Worm (Caenorhabditis elegans) whole organism, young adult: Measurements from ENCODE around the gene Y48G9A.7.

ENCODE experiments used
- F33H1.4 ChIP-seq: fragments of 200-800 bp; sonication (Bioruptor generic); IDR thresholded peaks from 2 replicates; pipeline ENCODE4 v1.3.6; 2022; ENCODE audit warnings: missing genetic modification reagents, missing genetic modification characterization, missing compliant biosample characterization
- F49E8.2 ChIP-seq: sonication (generic microtip); optimal IDR thresholded peaks from 3 replicates; lab custom pipeline; 2017; ENCODE audit warnings: missing genetic modification characterization, mild to moderate bottlenecking, missing compliant biosample characterization, antibody characterized with exemption, moderate library complexity; ENCODE audit not compliant: insufficient read depth
- F52B5.7 ChIP-seq: sonication (generic microtip); optimal IDR thresholded peaks from 2 replicates; lab custom pipeline; 2016; ENCODE audit warnings: mild to moderate bottlenecking, missing genetic modification characterization, missing compliant biosample characterization
- F57C9.4 ChIP-seq: sonication (generic microtip); optimal IDR thresholded peaks from 2 replicates; lab custom pipeline; 2017; ENCODE audit warnings: mild to moderate bottlenecking, missing genetic modification characterization, missing compliant biosample characterization
- K11D2.4 ChIP-seq: fragments of 200-800 bp; sonication (Bioruptor generic); IDR thresholded peaks from 2 replicates; pipeline ENCODE4 v1.3.6; 2022; ENCODE audit warnings: missing genetic modification reagents, missing genetic modification characterization, missing compliant biosample characterization
- K12H6.12 ChIP-seq: fragments of 200-800 bp; sonication (Bioruptor generic); optimal IDR thresholded peaks from 2 replicates; lab custom pipeline; 2018; ENCODE audit warnings: mild to moderate bottlenecking, missing genetic modification characterization, missing compliant biosample characterization
- ama-1 ChIP-seq, 3 experiments: fragments of 150-350 bp in 1 of 3; sonication (generic microtip) in 2 of 3; optimal IDR thresholded peaks; 2 replicates each; lab custom pipeline; 2014 to 2018; ENCODE audit warnings: missing biosample characterization in 2 of 3, missing genetic modification characterization in 2 of 3, missing genetic modification reagents in 2 of 3
- atf-7 ChIP-seq: sonication (generic microtip); optimal IDR thresholded peaks from 2 replicates; lab custom pipeline; 2017; ENCODE audit warnings: mild to moderate bottlenecking, missing genetic modification characterization, missing compliant biosample characterization
- attf-5 ChIP-seq: fragments of 200-800 bp; sonication (Bioruptor generic); optimal IDR thresholded peaks from 2 replicates; lab custom pipeline; 2018; ENCODE audit warnings: mild to moderate bottlenecking, missing genetic modification characterization, missing compliant biosample characterization
- bed-1 ChIP-seq: fragments of 200-800 bp; sonication (Bioruptor generic); IDR thresholded peaks from 2 replicates; pipeline ENCODE4 v1.3.6; 2022; ENCODE audit warnings: missing genetic modification reagents, missing genetic modification characterization, missing compliant biosample characterization
- bed-2 ChIP-seq: fragments of 200-800 bp; sonication (Bioruptor generic); IDR thresholded peaks from 2 replicates; pipeline ENCODE4 v1.3.6; 2022; ENCODE audit warnings: missing genetic modification reagents, missing genetic modification characterization, missing compliant biosample characterization
- cebp-1 ChIP-seq, 2 experiments: fragments of 200-800 bp in 1 of 2; sonication (Bioruptor generic) in 1 of 2; sonication (generic microtip) in 1 of 2; IDR thresholded peaks in 1 of 2; optimal IDR thresholded peaks in 1 of 2; 2 replicates each; pipeline versions ENCODE4 v1.3.6 to Lab custom; 2017 to 2022; ENCODE audit warnings: missing compliant biosample characterization in 2 of 2, missing genetic modification characterization in 2 of 2, mild to moderate bottlenecking in 1 of 2, missing genetic modification reagents in 1 of 2, moderate library complexity in 1 of 2
- ceh-27 ChIP-seq: fragments of 200-800 bp; sonication (Bioruptor generic); optimal IDR thresholded peaks from 2 replicates; lab custom pipeline; 2018; ENCODE audit warnings: mild to moderate bottlenecking, missing genetic modification characterization, moderate library complexity, missing compliant biosample characterization
- ceh-58 ChIP-seq: fragments of 200-800 bp; sonication (Bioruptor generic); IDR thresholded peaks from 2 replicates; pipeline ENCODE4 v1.3.6; 2022; ENCODE audit warnings: missing genetic modification characterization, missing compliant biosample characterization
- ceh-91 ChIP-seq: fragments of 200-800 bp; sonication (Bioruptor generic); IDR thresholded peaks from 2 replicates; pipeline ENCODE4 v1.3.6; 2022; ENCODE audit warnings: missing genetic modification reagents, missing genetic modification characterization, missing compliant biosample characterization
- chd-7 ChIP-seq: sonication (generic microtip); optimal IDR thresholded peaks from 2 replicates; lab custom pipeline; 2016; ENCODE audit warnings: mild to moderate bottlenecking, missing genetic modification characterization, moderate library complexity, missing compliant biosample characterization
- dox-1 ChIP-seq: fragments of 200-800 bp; sonication (Bioruptor generic); IDR thresholded peaks from 2 replicates; pipeline ENCODE4 v1.3.6; 2022; ENCODE audit warnings: missing genetic modification reagents, missing genetic modification characterization, missing compliant biosample characterization
- efl-1 ChIP-seq: fragments of 150-350 bp; optimal IDR thresholded peaks from 2 replicates; lab custom pipeline; 2014; ENCODE audit warnings: missing biosample characterization, missing genetic modification reagents, missing genetic modification characterization
- ekl-4 ChIP-seq: fragments of 200-800 bp; sonication (Bioruptor generic); IDR thresholded peaks from 2 replicates; pipeline ENCODE4 v1.3.6; 2022; ENCODE audit warnings: missing genetic modification reagents, missing genetic modification characterization, missing compliant biosample characterization
- hlh-12 ChIP-seq: sonication (generic microtip); optimal IDR thresholded peaks from 2 replicates; lab custom pipeline; 2016; ENCODE audit warnings: missing genetic modification characterization, missing compliant biosample characterization
- hlh-26 ChIP-seq: fragments of 200-800 bp; sonication (Bioruptor generic); conservative IDR thresholded peaks from 2 replicates; pipeline ENCODE4 v1.3.6; 2022; ENCODE audit warnings: missing genetic modification reagents, missing genetic modification characterization, missing compliant biosample characterization
- hmg-1.2 ChIP-seq: fragments of 200-800 bp; sonication (Bioruptor generic); IDR thresholded peaks from 2 replicates; pipeline ENCODE4 v1.3.6; 2022; ENCODE audit warnings: missing genetic modification reagents, missing genetic modification characterization, missing compliant biosample characterization
- hrde-1 ChIP-seq: sonication (generic microtip); optimal IDR thresholded peaks from 2 replicates; lab custom pipeline; 2016; ENCODE audit warnings: missing genetic modification characterization, mild to moderate bottlenecking, missing compliant biosample characterization, moderate library complexity, missing genotype, missing genetic modification reagents, borderline replicate concordance
- lin-35 ChIP-seq, 3 experiments: fragments of 150-350 bp in 2 of 3; sonication (generic microtip) in 1 of 3; optimal IDR thresholded peaks; 2 replicates each; lab custom pipeline; 2014 to 2018; ENCODE audit warnings: missing biosample characterization in 3 of 3, missing genetic modification characterization in 3 of 3, missing genetic modification reagents in 3 of 3
- lin-40 ChIP-seq: sonication (generic microtip); optimal IDR thresholded peaks from 2 replicates; lab custom pipeline; 2016; ENCODE audit warnings: missing genetic modification characterization, mild to moderate bottlenecking, missing compliant biosample characterization, missing genotype, missing genetic modification reagents
- lin-54 ChIP-seq: fragments of 200-800 bp; sonication (Bioruptor generic); optimal IDR thresholded peaks from 2 replicates; lab custom pipeline; 2018; ENCODE audit warnings: mild to moderate bottlenecking, missing genetic modification characterization, missing compliant biosample characterization
- lir-1 ChIP-seq: fragments of 200-800 bp; sonication (Bioruptor generic); conservative IDR thresholded peaks from 2 replicates; pipeline ENCODE4 v1.3.6; 2022; ENCODE audit warnings: missing genetic modification reagents, missing genetic modification characterization, missing compliant biosample characterization
- lsl-1 ChIP-seq: fragments of 200-800 bp; sonication (Bioruptor generic); optimal IDR thresholded peaks from 2 replicates; lab custom pipeline; 2018; ENCODE audit warnings: mild to moderate bottlenecking, missing genetic modification characterization, moderate library complexity, missing compliant biosample characterization
- madf-10 ChIP-seq: sonication (generic microtip); optimal IDR thresholded peaks from 2 replicates; lab custom pipeline; 2016; ENCODE audit warnings: mild to moderate bottlenecking, missing genetic modification characterization, missing compliant biosample characterization
- madf-6 ChIP-seq: fragments of 200-800 bp; sonication (Bioruptor generic); IDR thresholded peaks from 2 replicates; pipeline ENCODE4 v1.3.6; 2022; ENCODE audit warnings: missing genetic modification reagents, missing genetic modification characterization, missing compliant biosample characterization
- madf-8 ChIP-seq: fragments of 200-800 bp; sonication (Bioruptor generic); conservative IDR thresholded peaks from 2 replicates; pipeline ENCODE4 v1.3.6; 2022; ENCODE audit warnings: missing genetic modification reagents, missing genetic modification characterization, missing compliant biosample characterization
- mcd-1 ChIP-seq: fragments of 200-800 bp; sonication (Bioruptor generic); IDR thresholded peaks from 2 replicates; pipeline ENCODE4 v1.3.6; 2022; ENCODE audit warnings: missing genetic modification reagents, missing genetic modification characterization, missing compliant biosample characterization
- mes-4 ChIP-seq: sonication (generic microtip); optimal IDR thresholded peaks from 2 replicates; lab custom pipeline; 2016; ENCODE audit warnings: missing genotype, missing genetic modification characterization, missing compliant biosample characterization
- nfyb-1 ChIP-seq: fragments of 200-800 bp; sonication (Bioruptor generic); IDR thresholded peaks from 2 replicates; pipeline ENCODE4 v1.3.6; 2022; ENCODE audit warnings: missing genetic modification reagents, missing genetic modification characterization, missing compliant biosample characterization
- nhr-80 ChIP-seq: sonication (generic microtip); optimal IDR thresholded peaks from 2 replicates; lab custom pipeline; 2016; ENCODE audit warnings: missing genetic modification characterization, missing compliant biosample characterization
- pbrm-1 ChIP-seq: fragments of 200-800 bp; sonication (Bioruptor generic); IDR thresholded peaks from 2 replicates; pipeline ENCODE4 v1.3.6; 2022; ENCODE audit warnings: missing genetic modification reagents, missing genetic modification characterization, missing compliant biosample characterization
- pha-4 ChIP-seq: fragments of 150-350 bp; sonication (generic microtip); optimal IDR thresholded peaks from 2 replicates; lab custom pipeline; 2014; ENCODE audit warnings: missing biosample characterization, missing genetic modification reagents, missing genetic modification characterization
- rcor-1 ChIP-seq: fragments of 200-800 bp; sonication (Bioruptor generic); IDR thresholded peaks from 2 replicates; pipeline ENCODE4 v1.3.6; 2022; ENCODE audit warnings: missing genetic modification reagents, missing genetic modification characterization, missing compliant biosample characterization
- snpc-4 ChIP-seq, 5 experiments: fragments of 150-350 bp in 1 of 5; sonication (generic microtip) in 4 of 5; optimal IDR thresholded peaks; 2 replicates each; lab custom pipeline; 2014 to 2018; ENCODE audit warnings: missing genetic modification characterization in 5 of 5, missing biosample characterization in 3 of 5, antibody characterized with exemption in 2 of 5, mild to moderate bottlenecking in 2 of 5, missing compliant biosample characterization in 2 of 5, missing genotype in 2 of 5, moderate library complexity in 2 of 5, missing genetic modification reagents in 1 of 5
- xnd-1 ChIP-seq: sonication (generic microtip); optimal IDR thresholded peaks from 2 replicates; lab custom pipeline; 2016; ENCODE audit warnings: missing genotype, missing genetic modification reagents, missing genetic modification characterization, missing compliant biosample characterization
- zfh-2 ChIP-seq: fragments of 200-800 bp; sonication (Bioruptor generic); conservative IDR thresholded peaks from 2 replicates; pipeline ENCODE4 v1.3.6; 2022; ENCODE audit warnings: missing genetic modification reagents, missing genetic modification characterization, missing compliant biosample characterization
- zim-3 ChIP-seq: sonication (generic microtip); optimal IDR thresholded peaks from 2 replicates; lab custom pipeline; 2017; ENCODE audit warnings: mild to moderate bottlenecking, missing genetic modification characterization, moderate library complexity, missing compliant biosample characterization
- ztf-26 ChIP-seq: sonication (generic microtip); optimal IDR thresholded peaks from 2 replicates; lab custom pipeline; 2017; ENCODE audit warnings: missing genetic modification characterization, missing compliant biosample characterization

Gene Y48G9A.7

DNA sequence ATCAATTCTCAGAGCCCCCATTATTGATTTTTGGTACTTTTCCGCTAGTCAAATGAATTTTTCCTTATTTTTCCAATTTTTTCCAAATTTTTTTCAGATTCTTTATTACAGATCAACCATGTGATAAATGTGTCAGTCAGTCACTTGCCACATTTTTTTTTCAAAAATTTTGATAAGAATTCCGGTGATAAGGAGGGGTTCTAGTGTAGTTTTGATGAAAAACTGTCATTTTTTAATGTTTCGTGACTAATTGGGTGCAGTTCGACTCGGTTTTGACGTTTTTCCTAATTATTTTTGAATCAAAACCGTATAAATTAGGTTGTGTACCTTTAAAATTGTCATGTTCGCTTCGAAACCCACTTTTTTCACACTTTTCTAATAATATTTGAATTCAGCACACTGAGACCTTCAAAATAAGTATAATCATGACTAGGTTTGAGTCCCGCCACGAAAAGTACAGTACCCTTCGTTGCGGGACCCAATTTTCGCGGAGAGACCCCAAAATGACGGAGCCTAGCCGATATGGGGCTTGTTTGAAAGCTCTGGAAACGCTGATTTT, 10.5 kb upstream of the Y48G9A.7 start (continued):
- no peak for TF ChIP-seq mcd-1 (GFP tag; lab: Robert Waterston, UW)

DNA sequence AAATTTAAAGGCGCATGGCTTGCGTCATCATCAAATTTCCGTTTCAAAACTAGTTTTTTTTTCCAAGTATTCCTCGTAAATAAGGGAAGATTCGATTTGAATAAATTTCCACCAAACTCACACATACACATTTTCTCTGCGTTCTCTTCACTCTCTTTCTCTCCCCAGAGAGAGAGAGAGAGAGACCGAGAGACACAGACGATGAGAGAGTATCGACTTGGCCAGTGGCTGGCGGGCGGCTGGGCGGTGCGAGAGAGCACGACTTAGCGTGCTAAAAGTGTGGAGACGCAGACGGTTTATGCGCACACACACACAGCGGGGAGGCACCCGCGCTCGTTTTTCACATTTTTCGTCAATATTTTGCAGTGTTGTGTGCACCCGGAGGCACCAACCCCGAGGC, 9.5 kb upstream of the Y48G9A.7 start:
- TF ChIP-seq madf-10 (tag; lab: Kevin White, UChicago) (peak; percentile 5), snpc-4 (GFP tag; optimal IDR thresholded peaks at IDR 0.05; lab: Kevin White, UChicago) (no peak), snpc-4 (tag; optimal IDR thresholded peaks at IDR 0.05; lab: Kevin White, UChicago) (peak in 2 of 4 experiments; percentile 9 to 33), lin-35 (GFP tag; optimal IDR thresholded peaks at IDR 0.05; lab: Kevin White, UChicago) (peak in 1 of 3 experiments; percentile 15), nhr-80 (peak; percentile 7), bed-2 (0 out of 2 replicates have a peak, but pooled peaks have one; percentile 36), F52B5.7 (tag; lab: Kevin White, UChicago) (peak; percentile 25), ama-1 (optimal IDR thresholded peaks at IDR 0.05; lab: Kevin White, UChicago) (no peak), ama-1 (GFP tag; optimal IDR thresholded peaks at IDR 0.05; lab: Kevin White, UChicago) (no peak), K11D2.4 (GFP tag; lab: Robert Waterston, UW) (peak; percentile 57), zim-3 (tag; lab: Kevin White, UChicago) (no peak), zfh-2 (GFP tag; lab: Robert Waterston, UW) (peak; percentile 96), mcd-1 (GFP tag; lab: Robert Waterston, UW) (peak; percentile 75), hlh-26 (no peak), K12H6.12 (tag; lab: Kevin White, UChicago) (peak; percentile 31), ztf-26 (peak; percentile 42), dox-1 (peak; percentile 47; the same call in 1 of the 2 replicates), atf-7 (peak; percentile 16), nfyb-1 (GFP tag; lab: Robert Waterston, UW) (peak; percentile 86), rcor-1 (GFP tag; lab: Robert Waterston, UW) (peak; percentile 55), F57C9.4 (no peak), ceh-27 (peak; percentile 79), hrde-1 (tag; lab: Kevin White, UChicago) (no peak), bed-1 (no peak), lir-1 (GFP tag; lab: Robert Waterston, UW) (no peak), hmg-1.2 (peak; percentile 97), cebp-1 (GFP tag; IDR thresholded peaks at IDR 0.05; lab: Robert Waterston, UW) (no peak), cebp-1 (tag; optimal IDR thresholded peaks at IDR 0.05; lab: Kevin White, UChicago) (peak; percentile 63), attf-5 (peak; percentile 80), lin-54 (peak; percentile 2), pha-4 (tag; lab: Kevin White, UChicago) (peak; percentile 34), pbrm-1 (peak; percentile 56; the same call in 1 of the 2 replicates), efl-1 (no peak), mes-4 (tag; lab: Kevin White, UChicago) (no peak), hlh-12 (tag; lab: Kevin White, UChicago) (no peak), chd-7 (tag; lab: Kevin White, UChicago) (peak; percentile 75), ekl-4 (GFP tag; lab: Robert Waterston, UW) (0 out of 2 replicates have a peak, but pooled peaks have one; percentile 31), lin-40 (tag; lab: Kevin White, UChicago) (peak; percentile 63)
- TF ChIP-seq, all 124 proteins: peak for 25

DNA sequence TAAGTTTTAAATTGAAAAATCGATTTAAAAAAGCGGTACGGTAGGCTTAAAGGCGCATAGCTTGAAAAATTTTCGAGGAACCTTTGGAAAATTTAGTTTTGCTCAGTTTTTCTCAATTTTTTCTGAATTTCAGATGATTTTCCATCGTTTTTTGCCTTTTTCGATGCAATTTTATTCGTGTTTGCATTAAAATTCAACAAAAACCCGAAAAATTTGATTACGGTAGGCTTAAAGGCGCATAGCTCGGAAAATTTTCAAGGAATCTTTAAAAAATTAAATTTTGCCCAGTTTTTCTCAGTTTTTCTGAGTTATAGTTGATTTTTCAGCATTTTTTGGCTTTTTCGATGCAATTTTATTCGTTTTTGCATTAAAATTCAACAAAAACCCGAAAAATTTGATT, 9.0 kb upstream of the Y48G9A.7 start:
- TF ChIP-seq F49E8.2 (tag; lab: Kevin White, UChicago) (no peak), xnd-1 (tag; lab: Kevin White, UChicago) (peak; percentile 81), ceh-91 (GFP tag; lab: Robert Waterston, UW) (peak; percentile 66; the same call in 1 of the 2 replicates), madf-6 (GFP tag; lab: Robert Waterston, UW) (peak; percentile 70), F33H1.4 (GFP tag; lab: Robert Waterston, UW) (peak; percentile 28), lsl-1 (peak; percentile 97), madf-8 (GFP tag; lab: Robert Waterston, UW) (peak; percentile 50), ceh-58 (GFP tag; lab: Robert Waterston, UW) (no peak)
- TF ChIP-seq, all 124 proteins: peak for 6
